Worm (Caenorhabditis elegans): ENCODE data around the gene mppb-1.

mppb-1 gene

ce11 chrIV:9118792-9119191 lies 44.3 kb downstream of the mppb-1 start, which contains the start of gene nrfl-1:
Gene nrfl-1, plus strand, starts transcription at chrIV:9119092.
- TF ChIP-seq lin-15B (tag; optimal IDR thresholded peaks at IDR 0.05) (no peak), ztf-11 (tag; optimal IDR thresholded peaks at IDR 0.05) (no peak), unc-130 (GFP tag; optimal IDR thresholded peaks at IDR 0.05) (no peak), ZK546.5 (tag; optimal IDR thresholded peaks at IDR 0.05) (no peak), nhr-77 (tag; optimal IDR thresholded peaks at IDR 0.05) (no peak), Y105C5A.15 (GFP tag; IDR thresholded peaks at IDR 0.05) (no peak)

DNA sequence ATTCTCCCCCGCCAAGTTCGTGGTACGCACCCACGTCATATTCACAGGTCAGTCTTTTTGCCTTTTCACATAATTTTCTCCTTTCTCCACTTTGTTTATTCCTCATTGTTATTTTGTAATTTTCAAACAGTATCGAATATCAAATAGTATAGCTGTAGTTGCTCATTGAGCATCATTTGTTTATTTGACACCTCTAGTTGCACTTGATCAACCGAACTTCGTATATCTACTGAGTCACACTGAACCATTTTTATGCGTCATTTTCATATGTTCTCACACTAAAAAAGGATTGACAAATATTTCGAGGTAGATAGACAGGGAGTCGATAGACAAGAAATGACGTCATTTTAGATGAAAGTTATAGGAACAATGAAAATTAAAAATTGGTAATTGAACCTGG lies 45.7 kb downstream of the mppb-1 start:
- TF ChIP-seq egl-27 (tag; optimal IDR thresholded peaks at IDR 0.05) (no peak), aha-1 (tag) (peak; percentile 91)

DNA sequence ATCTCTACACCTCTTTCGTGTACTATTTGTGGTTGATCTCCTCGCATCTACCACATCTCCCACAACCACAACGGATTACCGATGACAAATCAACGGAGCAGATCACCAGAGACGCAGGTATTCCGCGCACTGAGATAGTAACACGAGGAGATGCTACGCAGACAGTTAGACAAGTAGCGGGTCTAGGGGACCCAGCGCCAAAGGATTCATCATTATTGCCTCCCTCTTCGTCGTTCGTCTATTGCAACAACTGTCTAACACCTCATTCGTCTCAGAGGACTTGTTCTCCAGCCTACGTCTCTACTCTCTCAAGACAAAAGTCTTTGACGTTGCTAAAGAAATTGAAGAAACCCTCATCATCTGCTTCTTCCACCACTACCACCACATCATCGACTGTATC lies 47.1 kb downstream of the mppb-1 start:
- TF ChIP-seq nhr-42 (GFP tag; IDR thresholded peaks at IDR 0.05), result no peak
- TF ChIP-seq mdl-1 (tag; optimal IDR thresholded peaks at IDR 0.05), result peak; percentile 62 to 84
- peak; percentile 72 for TF ChIP-seq hlh-30 (tag; optimal IDR thresholded peaks at IDR 0.05; ENCODE audit: insufficient read depth)
- peak; percentile 67 for TF ChIP-seq mxl-3 (GFP tag; optimal IDR thresholded peaks at IDR 0.05)
- TF ChIP-seq F49E8.2 (tag; optimal IDR thresholded peaks at IDR 0.05; ENCODE audit: borderline replicate concordance), result no peak
- peak; percentile 74 for TF ChIP-seq nhr-28 (tag; optimal IDR thresholded peaks at IDR 0.05)
- TF ChIP-seq lir-3 (tag; optimal IDR thresholded peaks at IDR 0.05), result no peak
- peak; percentile 56 for TF ChIP-seq hlh-11 (tag; optimal IDR thresholded peaks at IDR 0.05)
- TF ChIP-seq hif-1 (tag; optimal IDR thresholded peaks at IDR 0.05), result peak in 1 of 2 experiments; percentile 23
- 0 out of 2 replicates have a peak, but pooled peaks have one; percentile 41 for TF ChIP-seq hmg-1.1 (GFP tag; IDR thresholded peaks at IDR 0.05)
- TF ChIP-seq aha-1 (tag), result peak; percentile 81
- TF ChIP-seq nhr-25 (tag; optimal IDR thresholded peaks at IDR 0.05; ENCODE audit: borderline replicate concordance, insufficient read depth), result peak; percentile 51
- peak; percentile 58 for TF ChIP-seq mep-1 (tag; optimal IDR thresholded peaks at IDR 0.05)
